Worm (Caenorhabditis elegans) whole organism, mixed stage, embryonic: ENCODE results near the gene D1054.9.

Experiments used
- snpc-4 ChIP-seq: fragments of 150-350 bp; optimal IDR thresholded peaks from 2 replicates; lab custom pipeline; 2014; ENCODE audit warnings: missing biosample characterization, missing genetic modification characterization
- sptf-1 ChIP-seq: sonication (generic microtip); optimal IDR thresholded peaks from 2 replicates; lab custom pipeline; 2017; ENCODE audit warnings: mild to moderate bottlenecking, missing genetic modification characterization, moderate library complexity, missing compliant biosample characterization
- unc-62 ChIP-seq: fragments of 150-350 bp; optimal IDR thresholded peaks from 2 replicates; lab custom pipeline; 2014; ENCODE audit warnings: missing biosample characterization, missing genetic modification reagents, missing genetic modification characterization

ce11 chrV:10814333-10814732 lies 23.5 kb upstream of the D1054.9 start:
- TF ChIP-seq sptf-1 (tag; lab: Kevin White, UChicago) (no peak), unc-62 (GFP tag; lab: Kevin White, UChicago) (no peak), snpc-4 (tag; lab: Kevin White, UChicago) (no peak)
